Worm (Caenorhabditis elegans) whole organism, early embryonic: ENCODE data around the gene nhr-97.

Experiments used
- F13C5.2 ChIP-seq: sonication (generic microtip); optimal IDR thresholded peaks from 2 replicates; lab custom pipeline; 2017; ENCODE audit warnings: mild to moderate bottlenecking, missing genetic modification characterization, inconsistent platforms, missing compliant biosample characterization
- aly-1 ChIP-seq: sonication (generic microtip); optimal IDR thresholded peaks from 2 replicates; lab custom pipeline; 2016; ENCODE audit warnings: missing genetic modification characterization, missing compliant biosample characterization
- ama-1 ChIP-seq: fragments of 150-350 bp; optimal IDR thresholded peaks from 2 replicates; lab custom pipeline; 2014
- ceh-13 ChIP-seq: fragments of 200-800 bp; sonication (Bioruptor generic); optimal IDR thresholded peaks from 2 replicates; lab custom pipeline; 2018; ENCODE audit warnings: mild to moderate bottlenecking, missing genetic modification characterization, missing compliant biosample characterization
- ets-7 ChIP-seq: sonication (generic microtip); optimal IDR thresholded peaks from 2 replicates; lab custom pipeline; 2016; ENCODE audit warnings: missing genotype, missing genetic modification characterization, missing compliant biosample characterization
- flt-1 ChIP-seq: fragments of 200-800 bp; sonication (Bioruptor generic); IDR thresholded peaks from 2 replicates; pipeline ENCODE4 v1.3.6; 2022; ENCODE audit warnings: missing genetic modification characterization, missing compliant biosample characterization
- hmbx-1 ChIP-seq: sonication (generic microtip); optimal IDR thresholded peaks from 2 replicates; lab custom pipeline; 2016; ENCODE audit warnings: mild to moderate bottlenecking, missing genetic modification characterization, missing compliant biosample characterization
- hmg-4 ChIP-seq: fragments of 200-800 bp; sonication (Bioruptor generic); optimal IDR thresholded peaks from 2 replicates; lab custom pipeline; 2018; ENCODE audit warnings: mild to moderate bottlenecking, missing genetic modification characterization, missing compliant biosample characterization
- hnd-1 ChIP-seq: sonication (generic microtip); optimal IDR thresholded peaks from 2 replicates; lab custom pipeline; 2016; ENCODE audit warnings: missing genetic modification characterization, missing compliant biosample characterization
- pes-1 ChIP-seq: fragments of 200-800 bp; sonication (Bioruptor generic); IDR thresholded peaks from 2 replicates; pipeline ENCODE4 v1.3.6; 2022; ENCODE audit warnings: missing genetic modification reagents, missing genetic modification characterization, missing compliant biosample characterization
- scrt-1 ChIP-seq: fragments of 200-800 bp; sonication (Bioruptor generic); IDR thresholded peaks from 2 replicates; pipeline ENCODE4 v1.3.6; 2022; ENCODE audit warnings: missing genetic modification characterization, missing compliant biosample characterization
- sea-1 ChIP-seq: fragments of 200-800 bp; sonication (Bioruptor generic); conservative IDR thresholded peaks from 2 replicates; pipeline ENCODE4 v1.3.6; 2022; ENCODE audit warnings: missing genetic modification characterization, missing compliant biosample characterization
- tbx-37 ChIP-seq: fragments of 200-800 bp; sonication (Bioruptor generic); conservative IDR thresholded peaks from 2 replicates; pipeline ENCODE4 v1.3.6; 2022; ENCODE audit warnings: missing genetic modification reagents, missing genetic modification characterization, missing compliant biosample characterization

ce11 chrIV:9739001-9739400 is 18.4 kb upstream of the nhr-97 start:
- no peak for TF ChIP-seq ama-1 (lab: Kevin White, UChicago)
- TF ChIP-seq hmbx-1 = no peak
- no peak for TF ChIP-seq sea-1 (GFP tag; lab: Robert Waterston, UW)
- no peak for TF ChIP-seq flt-1
- no peak for TF ChIP-seq aly-1 (tag; lab: Kevin White, UChicago)
- TF ChIP-seq pes-1 (GFP tag; lab: Robert Waterston, UW) = no peak
- no peak for TF ChIP-seq scrt-1 (GFP tag; lab: Robert Waterston, UW)
- TF ChIP-seq ceh-13 = no peak
- no peak for TF ChIP-seq hnd-1 (tag; lab: Kevin White, UChicago)
- no peak for TF ChIP-seq F13C5.2 (tag; lab: Kevin White, UChicago)
- no peak for TF ChIP-seq tbx-37 (GFP tag; lab: Robert Waterston, UW)
- TF ChIP-seq hmg-4 (GFP tag; lab: Kevin White, UChicago) = no peak
- TF ChIP-seq ets-7 (tag; lab: Kevin White, UChicago) = no peak
